Fruit fly (Drosophila melanogaster): Measurements from ENCODE around the gene dmt.

dmt gene

dm6 chr3R:9665405-9665804 is 45.5 kb upstream of the dmt start:
- peak; percentile 61 for TF ChIP-seq CG7372 (GFP tag; IDR thresholded peaks at IDR 0.05)
- no peak for TF ChIP-seq CG9797 (GFP tag; optimal IDR thresholded peaks at IDR 0.05)
- no peak for TF ChIP-seq Lhr (GFP tag; optimal IDR thresholded peaks at IDR 0.05)
- peak in 1 of 2 experiments; percentile 54 for TF ChIP-seq Pdp1 (GFP tag; optimal IDR thresholded peaks at IDR 0.05)
- TF ChIP-seq CG14050 (GFP tag; IDR thresholded peaks at IDR 0.05) = no peak

dm6 chr3R:9673207-9673606 is 37.7 kb upstream of the dmt start:
- TF ChIP-seq dysf (GFP tag; IDR thresholded peaks at IDR 0.05) (0 out of 3 replicates have a peak, but pooled peaks have one; percentile 24), ham (GFP tag; IDR thresholded peaks at IDR 0.05) (no peak), Ssrp (tag; optimal IDR thresholded peaks at IDR 0.05) (no peak), cg (GFP tag; optimal IDR thresholded peaks at IDR 0.05) (no peak), Bteb2 (GFP tag; optimal IDR thresholded peaks at IDR 0.05) (no peak), Bgb (GFP tag; IDR thresholded peaks at IDR 0.05; ENCODE audit: partially characterized antibody) (no peak), CTCF (GFP tag; optimal IDR thresholded peaks at IDR 0.05) (peak; percentile 68), az2 (GFP tag; optimal IDR thresholded peaks at IDR 0.05) (no peak), Hey (tag; optimal IDR thresholded peaks at IDR 0.05) (no peak), TFAM (GFP tag; optimal IDR thresholded peaks at IDR 0.05) (no peak), Atf6 (GFP tag; IDR thresholded peaks at IDR 0.05) (no peak), Trl (optimal IDR thresholded peaks at IDR 0.05) (no peak), Trl (GFP tag; optimal IDR thresholded peaks at IDR 0.05) (no peak), pita (GFP tag; optimal IDR thresholded peaks at IDR 0.05) (no peak), CG13624 (GFP tag; optimal IDR thresholded peaks at IDR 0.05) (no peak)

DNA sequence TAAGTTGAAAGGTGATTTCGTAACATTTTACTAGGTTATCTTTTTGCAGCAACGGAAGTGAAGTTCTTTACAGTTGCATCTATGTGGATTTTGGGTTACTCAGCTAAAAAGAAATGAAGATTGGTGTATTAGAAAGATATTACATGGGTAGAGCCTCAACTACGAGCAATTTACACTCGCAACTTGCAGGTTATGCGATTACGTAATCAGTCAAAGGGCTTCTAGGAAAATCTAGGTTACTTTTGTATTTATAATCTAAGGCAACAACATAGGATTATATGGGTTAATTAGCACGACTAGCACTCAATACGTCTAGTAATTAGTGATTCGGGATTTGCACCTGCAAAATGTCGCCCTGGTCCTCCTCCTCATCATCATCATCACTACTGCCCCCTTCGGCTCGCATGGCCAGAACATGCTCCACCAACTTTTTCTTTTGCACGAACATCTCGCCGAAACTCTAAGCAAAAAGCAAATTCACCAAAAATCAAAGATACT is 36.7 kb upstream of the dmt start, which contains the start of gene Dhc1:
TSS of gene Dhc1 (minus strand) at position 448 of the 498 bp plus-strand sequence.
- TF ChIP-seq Pdp1 (GFP tag; optimal IDR thresholded peaks at IDR 0.05) (peak in 1 of 2 experiments; percentile 94), Rx (GFP tag; IDR thresholded peaks at IDR 0.05) (no peak), CG4328 (GFP tag; optimal IDR thresholded peaks at IDR 0.05) (no peak), Rfx (GFP tag; IDR thresholded peaks at IDR 0.05) (no peak)

DNA sequence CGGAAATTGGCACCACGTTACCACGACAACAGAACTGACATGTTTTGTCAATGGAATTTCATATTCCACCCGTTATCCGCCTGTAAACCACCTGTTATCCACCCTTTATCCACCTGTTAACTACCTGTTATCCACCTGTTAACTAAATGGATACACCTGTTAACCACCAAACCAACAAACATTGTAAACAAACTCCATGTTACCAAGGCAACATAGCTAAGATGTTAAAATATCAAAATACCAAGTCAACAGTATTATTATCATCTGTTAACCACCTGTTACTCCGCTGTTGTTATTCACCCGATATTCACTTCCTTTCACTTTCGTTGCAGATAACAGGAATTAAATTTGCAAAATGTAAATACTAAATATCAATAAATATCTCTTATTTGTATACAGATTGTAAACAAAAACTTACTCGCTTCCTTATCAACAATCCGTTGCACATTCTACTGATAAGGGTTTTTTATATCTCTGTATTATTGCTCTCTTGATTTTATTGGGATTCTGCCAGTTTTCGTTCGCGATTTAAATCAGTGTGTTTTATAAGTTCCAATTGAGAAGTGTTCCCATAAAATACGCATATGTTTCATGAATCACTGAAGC is 35.9 kb upstream of the dmt start, which contains the start of gene Nepl12:
TSS of gene Nepl12 (plus strand) at position 556 of the 606 bp plus-strand sequence.
- TF ChIP-seq pnt (GFP tag; optimal IDR thresholded peaks at IDR 0.05) (peak; percentile 49), CG7786 (GFP tag; optimal IDR thresholded peaks at IDR 0.05) (peak; percentile 39), CG14667 (GFP tag; IDR thresholded peaks at IDR 0.05) (no peak), CG4328 (GFP tag; optimal IDR thresholded peaks at IDR 0.05) (peak; percentile 20), CG10321 (GFP tag; IDR thresholded peaks at IDR 0.05) (no peak), kah (GFP tag; optimal IDR thresholded peaks at IDR 0.05) (peak; percentile 48), org-1 (GFP tag; optimal IDR thresholded peaks at IDR 0.05) (peak; percentile 36), scrt (GFP tag; optimal IDR thresholded peaks at IDR 0.05) (peak; percentile 77), wek (GFP tag; optimal IDR thresholded peaks at IDR 0.05) (peak; percentile 28), luna (GFP tag; optimal IDR thresholded peaks at IDR 0.05) (no peak), CG4707 (GFP tag; optimal IDR thresholded peaks at IDR 0.05) (no peak), Dip3 (GFP tag; optimal IDR thresholded peaks at IDR 0.05) (peak; percentile 19), CG6854 (GFP tag; optimal IDR thresholded peaks at IDR 0.05) (peak; percentile 5), otp (GFP tag; IDR thresholded peaks at IDR 0.05) (no peak), mirr (GFP tag; optimal IDR thresholded peaks at IDR 0.05) (peak; percentile 48), her (GFP tag; optimal IDR thresholded peaks at IDR 0.05) (no peak), CG16815 (GFP tag; optimal IDR thresholded peaks at IDR 0.05) (peak; percentile 23), Sry-δ (GFP tag; optimal IDR thresholded peaks at IDR 0.05) (no peak), CG6272 (GFP tag; IDR thresholded peaks at IDR 0.05) (no peak)
